Worm (Caenorhabditis elegans): ENCODE data around the gene srj-32.

DNA sequence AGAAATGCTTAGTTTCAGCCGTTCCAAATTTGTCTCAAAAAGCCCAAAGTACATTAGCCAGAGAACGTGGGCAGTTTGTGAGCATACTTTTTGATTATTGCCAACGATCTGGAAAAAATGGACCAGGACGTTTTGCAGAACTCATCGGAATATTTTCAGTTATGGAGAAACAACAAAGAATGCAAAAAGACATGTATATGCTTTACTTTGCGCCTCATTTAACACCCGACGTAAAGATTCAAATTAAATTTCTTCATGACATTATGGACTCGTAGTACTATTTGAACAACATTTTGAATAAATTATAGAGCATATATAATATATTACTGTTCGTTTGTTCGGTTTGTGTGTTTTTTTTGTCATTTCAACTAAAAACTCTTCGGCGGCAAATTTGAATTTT lies 46.4 kb upstream of the srj-32 start, which contains the start of gene srh-244:
- TF ChIP-seq nfya-2 (GFP tag; IDR thresholded peaks at IDR 0.05) (no peak), Y53G8AR.9 (GFP tag; conservative IDR thresholded peaks at IDR 0.05) (no peak), unc-130 (GFP tag; optimal IDR thresholded peaks at IDR 0.05) (no peak), sptf-2 (GFP tag; optimal IDR thresholded peaks at IDR 0.05) (no peak), nfyb-1 (GFP tag; IDR thresholded peaks at IDR 0.05) (no peak), lin-35 (GFP tag; optimal IDR thresholded peaks at IDR 0.05) (no peak), hsf-1 (GFP tag; IDR thresholded peaks at IDR 0.05) (no peak), dpl-1 (GFP tag; optimal IDR thresholded peaks at IDR 0.05) (no peak), snpc-4 (GFP tag; optimal IDR thresholded peaks at IDR 0.05) (no peak), snpc-4 (tag; optimal IDR thresholded peaks at IDR 0.05) (no peak), ets-4 (GFP tag; optimal IDR thresholded peaks at IDR 0.05) (no peak), madf-6 (GFP tag; IDR thresholded peaks at IDR 0.05) (no peak)

Measured in whole organism, young adult.